Fruit fly (Drosophila melanogaster): ENCODE data around the gene CG7382.

The CG7382 gene

dm6 chr2L:5523848-5524473 lies 4.3 kb upstream of the CG7382 start, which contains the start of the genes Vps52 and Elp4 (continued):
- TF ChIP-seq CG11723 (GFP tag; optimal IDR thresholded peaks at IDR 0.05) (no peak), chif (GFP tag; optimal IDR thresholded peaks at IDR 0.05) (peak; percentile 43 to 57), TFAM (GFP tag; optimal IDR thresholded peaks at IDR 0.05) (no peak), chinmo (GFP tag; IDR thresholded peaks at IDR 0.05; ENCODE audit: partially characterized antibody) (0 out of 4 replicates have a peak, but pooled peaks have one; percentile 55), CG2712 (tag; optimal IDR thresholded peaks at IDR 0.05) (peak; percentile 84), nmo (GFP tag; optimal IDR thresholded peaks at IDR 0.05) (peak; percentile 89), B-H1 (GFP tag; IDR thresholded peaks at IDR 0.05) (0 out of 3 replicates have a peak, but pooled peaks have one; percentile 46), Deaf1 (tag; optimal IDR thresholded peaks at IDR 0.05) (peak; percentile 51), CG17359 (tag; optimal IDR thresholded peaks at IDR 0.05) (peak; percentile 75), CG7928 (GFP tag; optimal IDR thresholded peaks at IDR 0.05) (no peak), abd-A (tag; optimal IDR thresholded peaks at IDR 0.05) (no peak), CrebB (tag; optimal IDR thresholded peaks at IDR 0.05) (no peak), CG7357 (GFP tag; IDR thresholded peaks at IDR 0.05) (0 out of 3 replicates have a peak, but pooled peaks have one; percentile 32), H2.0 (GFP tag; IDR thresholded peaks at IDR 0.05) (peak; percentile 53), CG30431 (GFP tag; optimal IDR thresholded peaks at IDR 0.05) (peak; percentile 21), kni (GFP tag; optimal IDR thresholded peaks at IDR 0.05) (no peak), da (GFP tag; optimal IDR thresholded peaks at IDR 0.05) (no peak), CG14014 (GFP tag; IDR thresholded peaks at IDR 0.05) (peak; percentile 82), Oli (tag; optimal IDR thresholded peaks at IDR 0.05) (peak; percentile 70), tup (GFP tag; optimal IDR thresholded peaks at IDR 0.05) (no peak), CG8089 (GFP tag; optimal IDR thresholded peaks at IDR 0.05) (peak; percentile 31), CG4328 (GFP tag; optimal IDR thresholded peaks at IDR 0.05) (peak; percentile 76), CG3726 (GFP tag; IDR thresholded peaks at IDR 0.05) (no peak), nerfin-1 (tag; optimal IDR thresholded peaks at IDR 0.05) (peak; percentile 68), gro (GFP tag; optimal IDR thresholded peaks at IDR 0.05) (peak; percentile 56), Sry-β (GFP tag; optimal IDR thresholded peaks at IDR 0.05) (peak; percentile 79), maf-S (GFP tag; optimal IDR thresholded peaks at IDR 0.05) (peak; percentile 48), Hey (tag; optimal IDR thresholded peaks at IDR 0.05) (no peak), CG8924 (tag; optimal IDR thresholded peaks at IDR 0.05) (peak; percentile 78), HHEX (GFP tag; optimal IDR thresholded peaks at IDR 0.05) (peak; percentile 63), CG10147 (GFP tag; optimal IDR thresholded peaks at IDR 0.05) (peak; percentile 83), slp2 (GFP tag; optimal IDR thresholded peaks at IDR 0.05) (no peak), MBD-R2 (GFP tag; IDR thresholded peaks at IDR 0.05) (peak; percentile 67), ssp (GFP tag; IDR thresholded peaks at IDR 0.05) (peak; percentile 80), otp (GFP tag; IDR thresholded peaks at IDR 0.05) (no peak), pb (GFP tag; optimal IDR thresholded peaks at IDR 0.05) (no peak), Xrp1 (GFP tag; IDR thresholded peaks at IDR 0.05) (peak; percentile 74), CG32767 (GFP tag; IDR thresholded peaks at IDR 0.05) (peak; percentile 65; the same call in 1 of the 2 replicates), ase (GFP tag; IDR thresholded peaks at IDR 0.05) (peak; percentile 40; the same call in 1 of the 3 replicates), CG5180 (GFP tag; optimal IDR thresholded peaks at IDR 0.05) (no peak), bbx (GFP tag; IDR thresholded peaks at IDR 0.05; ENCODE audit: partially characterized antibody) (peak; percentile 65), Nf-YA (GFP tag; IDR thresholded peaks at IDR 0.05) (no peak), Ssrp (tag; optimal IDR thresholded peaks at IDR 0.05) (peak; percentile 81), rib (GFP tag; IDR thresholded peaks at IDR 0.05) (peak; percentile 68; the same call in 1 of the 2 replicates), CG12104 (GFP tag; optimal IDR thresholded peaks at IDR 0.05) (peak; percentile 89), CG7786 (GFP tag; optimal IDR thresholded peaks at IDR 0.05) (peak; percentile 30), GATAe (GFP tag; conservative IDR thresholded peaks at IDR 0.05) (no peak), Sry-δ (GFP tag; optimal IDR thresholded peaks at IDR 0.05) (peak; percentile 76), CG18599 (GFP tag; optimal IDR thresholded peaks at IDR 0.05) (no peak)

Data from whole organism, embryonic.